Fruit fly (Drosophila melanogaster): ENCODE measurements around the gene Sf3b5.

Sf3b5 gene

DNA sequence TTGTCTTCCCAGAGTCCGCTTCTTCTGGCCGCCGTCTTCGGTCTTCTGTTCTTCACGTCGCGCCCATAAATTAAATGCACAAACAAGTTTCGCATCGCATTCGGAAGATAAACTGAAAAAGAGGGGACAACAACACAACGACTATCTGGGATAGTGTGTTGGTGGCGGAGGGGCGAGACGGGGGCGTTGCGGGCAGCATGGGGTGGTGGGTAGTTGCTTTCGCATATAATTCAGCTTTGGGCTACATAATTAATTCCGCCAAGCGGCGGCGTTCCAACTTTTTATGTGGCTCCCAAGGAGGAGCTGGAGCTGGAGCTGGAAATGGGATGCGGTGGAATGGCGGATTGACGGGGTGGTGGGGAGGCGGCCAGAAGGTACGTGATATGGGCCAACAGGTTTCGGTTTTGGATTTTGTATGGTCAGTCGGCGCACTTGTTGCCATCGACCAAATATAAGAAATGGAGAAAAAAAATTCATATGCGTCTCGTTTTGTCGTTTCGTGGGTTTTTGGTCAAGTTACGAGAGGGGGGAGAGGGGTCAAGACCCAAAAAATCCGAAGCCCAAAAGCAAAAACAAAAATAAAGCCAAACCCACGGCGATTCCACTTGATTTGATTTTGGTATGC is 45.7 kb downstream of the Sf3b5 start:
- peak; percentile 96 for TF ChIP-seq kni (GFP tag; optimal IDR thresholded peaks at IDR 0.05)
- TF ChIP-seq CG1603 (tag; optimal IDR thresholded peaks at IDR 0.05), result no peak
- no peak for TF ChIP-seq CG4328 (GFP tag; optimal IDR thresholded peaks at IDR 0.05)
- TF ChIP-seq crol (GFP tag; IDR thresholded peaks at IDR 0.05), result peak; percentile 74
- no peak for TF ChIP-seq dan (GFP tag; IDR thresholded peaks at IDR 0.05)
- no peak for TF ChIP-seq crp (GFP tag; optimal IDR thresholded peaks at IDR 0.05)
- TF ChIP-seq vvl (GFP tag; IDR thresholded peaks at IDR 0.05), result 0 out of 2 replicates have a peak, but pooled peaks have one; percentile 7
- TF ChIP-seq CG6175 (GFP tag; IDR thresholded peaks at IDR 0.05), result no peak
- peak; percentile 61 for TF ChIP-seq CG12769 (tag; optimal IDR thresholded peaks at IDR 0.05)
- TF ChIP-seq Ada2b (GFP tag; IDR thresholded peaks at IDR 0.05), result no peak
- TF ChIP-seq Lpt (GFP tag; optimal IDR thresholded peaks at IDR 0.05), result no peak
- TF ChIP-seq sqz (GFP tag; optimal IDR thresholded peaks at IDR 0.05), result peak; percentile 17
- peak; percentile 76 for TF ChIP-seq sd (tag; optimal IDR thresholded peaks at IDR 0.05)
- no peak for TF ChIP-seq salm (tag; optimal IDR thresholded peaks at IDR 0.05)
- TF ChIP-seq CG4360 (GFP tag; IDR thresholded peaks at IDR 0.05), result no peak; the same call in 1 of the 2 replicates
- no peak for TF ChIP-seq CG9876 (GFP tag; optimal IDR thresholded peaks at IDR 0.05)
- peak; percentile 32 for TF ChIP-seq Blimp-1 (GFP tag; optimal IDR thresholded peaks at IDR 0.05)
- 0 out of 3 replicates have a peak, but pooled peaks have one; percentile 20 for TF ChIP-seq mld (GFP tag; IDR thresholded peaks at IDR 0.05; ENCODE audit: partially characterized antibody)

- TF ChIP-seq CG33213 (GFP tag; optimal IDR thresholded peaks at IDR 0.05) (no peak), eve (GFP tag; optimal IDR thresholded peaks at IDR 0.05) (peak in 1 of 2 experiments; percentile 2), CG18262 (tag; optimal IDR thresholded peaks at IDR 0.05) (peak; percentile 2)
Measured at dm6 chr3R:8968837-8969236, 46.3 kb downstream of the Sf3b5 start.

DNA sequence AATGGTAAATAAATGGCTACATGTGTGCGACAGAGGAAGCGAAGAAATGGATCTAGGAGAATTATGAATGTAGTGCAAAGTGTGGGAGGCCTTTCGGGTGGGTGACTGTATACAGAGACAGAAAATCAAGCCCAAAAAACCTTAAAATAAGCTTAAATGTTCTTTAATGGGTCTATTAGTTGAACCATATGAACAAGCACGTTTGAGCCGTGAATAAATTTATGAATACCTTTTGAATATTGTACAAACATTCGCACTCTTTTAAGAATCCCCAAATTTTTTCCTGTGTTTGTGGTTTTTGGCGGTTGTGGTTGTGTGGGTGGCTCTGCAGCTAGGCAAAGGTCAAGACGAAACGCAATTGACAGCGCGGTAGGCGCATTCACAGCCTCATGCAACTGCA is 48.5 kb downstream of the Sf3b5 start:
- no peak for TF ChIP-seq gsb-n (tag; optimal IDR thresholded peaks at IDR 0.05)
- TF ChIP-seq CG32532 (GFP tag; IDR thresholded peaks at IDR 0.05), result no peak
- TF ChIP-seq Drgx (GFP tag; IDR thresholded peaks at IDR 0.05), result 0 out of 2 replicates have a peak, but pooled peaks have one; percentile 9

- TF ChIP-seq psq (GFP tag; optimal IDR thresholded peaks at IDR 0.05) (no peak), CG1024 (GFP tag; IDR thresholded peaks at IDR 0.05) (no peak), H15 (GFP tag; IDR thresholded peaks at IDR 0.05) (no peak), CG31388 (GFP tag; optimal IDR thresholded peaks at IDR 0.05) (no peak), zen (tag; optimal IDR thresholded peaks at IDR 0.05) (peak; percentile 91), CG17328 (GFP tag; IDR thresholded peaks at IDR 0.05) (no peak), C15 (GFP tag; IDR thresholded peaks at IDR 0.05) (no peak), abd-A (tag; optimal IDR thresholded peaks at IDR 0.05) (no peak), tll (GFP tag; optimal IDR thresholded peaks at IDR 0.05) (peak in 1 of 2 experiments; percentile 91), kni (GFP tag; optimal IDR thresholded peaks at IDR 0.05) (peak; percentile 9), Myb (GFP tag; optimal IDR thresholded peaks at IDR 0.05) (no peak), sim (GFP tag; IDR thresholded peaks at IDR 0.05) (no peak), CG14667 (GFP tag; IDR thresholded peaks at IDR 0.05) (no peak), pzg (GFP tag; optimal IDR thresholded peaks at IDR 0.05) (no peak), Opbp (GFP tag; IDR thresholded peaks at IDR 0.05; ENCODE audit: partially characterized antibody) (no peak), row (GFP tag; IDR thresholded peaks at IDR 0.05) (no peak), run (tag; optimal IDR thresholded peaks at IDR 0.05) (no peak), CG8089 (GFP tag; optimal IDR thresholded peaks at IDR 0.05) (no peak), gcm (GFP tag; optimal IDR thresholded peaks at IDR 0.05) (no peak), CG7839 (tag; optimal IDR thresholded peaks at IDR 0.05) (no peak), CG31441 (GFP tag; IDR thresholded peaks at IDR 0.05) (no peak), CG12942 (GFP tag; optimal IDR thresholded peaks at IDR 0.05) (no peak), CG11456 (GFP tag; IDR thresholded peaks at IDR 0.05) (no peak), dysf (GFP tag; IDR thresholded peaks at IDR 0.05) (no peak)
Measured at dm6 chr3R:8965546-8965945, 49.6 kb downstream of the Sf3b5 start.

All from whole organism, embryonic.